Fruit fly (Drosophila melanogaster): ENCODE results near the gene loco.

DNA sequence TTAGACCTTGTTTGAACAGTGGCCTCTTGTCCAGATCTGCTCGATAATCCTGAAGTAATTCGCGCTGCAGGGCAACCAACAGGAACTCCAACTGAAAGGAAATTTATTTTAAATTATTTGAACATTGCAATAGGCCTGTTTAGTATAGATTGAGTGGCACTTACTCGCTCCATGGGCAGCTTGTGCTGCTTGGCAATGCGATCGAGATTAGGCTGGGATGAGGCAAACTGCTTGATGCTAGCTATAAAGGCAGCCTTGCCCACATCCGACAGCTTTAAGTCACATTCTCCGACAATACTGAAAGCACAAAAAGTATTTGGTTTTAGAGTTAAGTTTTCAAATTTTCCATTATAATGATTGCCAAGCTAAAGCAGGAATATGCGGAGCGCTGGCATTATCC, 30.0 kb downstream of the loco start, which contains the start of gene CG13843:
- TF ChIP-seq ey (GFP tag; optimal IDR thresholded peaks at IDR 0.05): no peak
- TF ChIP-seq dsf (GFP tag; optimal IDR thresholded peaks at IDR 0.05; ENCODE audit: borderline replicate concordance): no peak
- TF ChIP-seq br (GFP tag; optimal IDR thresholded peaks at IDR 0.05): no peak
- TF ChIP-seq dmrt93B (GFP tag; optimal IDR thresholded peaks at IDR 0.05): no peak
- TF ChIP-seq Jra (GFP tag; optimal IDR thresholded peaks at IDR 0.05): no peak
- TF ChIP-seq Myc (optimal IDR thresholded peaks at IDR 0.05): no peak

All from whole organism, wandering third instar larva.